Worm (Caenorhabditis elegans) whole organism, midembryonic: ENCODE results near the gene fbxa-51.

Experiments used
- T22C8.4 ChIP-seq: fragments of 200-800 bp; sonication (Bioruptor generic); IDR thresholded peaks from 2 replicates; pipeline ENCODE4 v1.3.6; 2022; ENCODE audit warnings: missing genetic modification characterization, missing compliant biosample characterization
- cog-1 ChIP-seq: sonication (generic microtip); optimal IDR thresholded peaks from 2 replicates; lab custom pipeline; 2016; ENCODE audit warnings: missing genetic modification characterization, missing compliant biosample characterization
- flt-1 ChIP-seq: fragments of 200-800 bp; sonication (Bioruptor generic); IDR thresholded peaks from 2 replicates; pipeline ENCODE4 v1.3.6; 2022; ENCODE audit warnings: missing genetic modification characterization, missing compliant biosample characterization
- klf-2 ChIP-seq: fragments of 200-800 bp; sonication (Bioruptor generic); conservative IDR thresholded peaks from 2 replicates; pipeline ENCODE4 v1.3.6; 2022; ENCODE audit warnings: missing genetic modification reagents, missing genetic modification characterization, missing compliant biosample characterization
- med-1 ChIP-seq: sonication (generic microtip); optimal IDR thresholded peaks from 2 replicates; lab custom pipeline; 2017; ENCODE audit warnings: missing genetic modification characterization, mild to moderate bottlenecking, missing compliant biosample characterization, antibody characterized with exemption, missing genetic modification reagents; ENCODE audit not compliant: insufficient read depth
- ref-1 ChIP-seq: fragments of 200-800 bp; sonication (Bioruptor generic); conservative IDR thresholded peaks from 2 replicates; pipeline ENCODE4 v1.3.6; 2022; ENCODE audit warnings: missing genetic modification reagents, missing genetic modification characterization, missing compliant biosample characterization
- tab-1 ChIP-seq: fragments of 200-800 bp; sonication (Bioruptor generic); IDR thresholded peaks from 2 replicates; pipeline ENCODE4 v1.3.6; 2022; ENCODE audit warnings: missing genetic modification characterization, missing compliant biosample characterization
- ztf-23 ChIP-seq: fragments of 200-800 bp; sonication (Bioruptor generic); IDR thresholded peaks from 2 replicates; pipeline ENCODE4 v1.3.6; 2022; ENCODE audit warnings: missing genetic modification reagents, missing genetic modification characterization, missing compliant biosample characterization
- ztf-29 ChIP-seq: fragments of 200-800 bp; sonication (Bioruptor generic); IDR thresholded peaks from 2 replicates; pipeline ENCODE4 v1.3.6; 2022; ENCODE audit warnings: missing genetic modification reagents, missing genetic modification characterization, missing compliant biosample characterization

The fbxa-51 gene

ce11 chrIII:978889-979288, 16.8 kb downstream of the fbxa-51 start:
- TF ChIP-seq T22C8.4 (GFP tag; lab: Robert Waterston, UW) (no peak), flt-1 (GFP tag; lab: Robert Waterston, UW) (0 out of 2 replicates have a peak, but pooled peaks have one; percentile 15)

- peak; percentile 70 for TF ChIP-seq T22C8.4 (GFP tag; lab: Robert Waterston, UW)
- no peak for TF ChIP-seq tab-1 (GFP tag; lab: Robert Waterston, UW)
- no peak for TF ChIP-seq klf-2
- TF ChIP-seq cog-1: no peak
These were observed 19.9 kb downstream of the fbxa-51 start for ce11 chrIII:981960-982359.

ce11 chrIII:982961-983360, 20.9 kb downstream of the fbxa-51 start, which contains the start of gene tbc-10:
Gene tbc-10 (plus strand): TSS chrIII:983261.
- no peak for TF ChIP-seq ztf-29 (GFP tag; lab: Robert Waterston, UW)

- no peak for TF ChIP-seq klf-2
- no peak for TF ChIP-seq tab-1 (GFP tag; lab: Robert Waterston, UW)
- TF ChIP-seq cog-1: no peak
- no peak for TF ChIP-seq ztf-23 (GFP tag; lab: Robert Waterston, UW)
- TF ChIP-seq ref-1 (GFP tag; lab: Robert Waterston, UW): no peak
These were observed 27.5 kb downstream of the fbxa-51 start for ce11 chrIII:989558-989957.

ce11 chrIII:991581-991980, 29.5 kb downstream of the fbxa-51 start, which contains the start of gene trp-2:
Gene trp-2 (plus strand): TSS chrIII:991881.
- TF ChIP-seq T22C8.4 (GFP tag; lab: Robert Waterston, UW): no peak
- TF ChIP-seq klf-2: no peak
- TF ChIP-seq ref-1 (GFP tag; lab: Robert Waterston, UW): no peak
- TF ChIP-seq med-1 (GFP tag; lab: Kevin White, UChicago): no peak
- TF ChIP-seq tab-1 (GFP tag; lab: Robert Waterston, UW): no peak
- no peak for TF ChIP-seq ztf-23 (GFP tag; lab: Robert Waterston, UW)
- TF ChIP-seq flt-1 (GFP tag; lab: Robert Waterston, UW): no peak
- TF ChIP-seq cog-1: no peak
- TF ChIP-seq ztf-29 (GFP tag; lab: Robert Waterston, UW): no peak

ce11 chrIII:996564-996963, 34.5 kb downstream of the fbxa-51 start:
- TF ChIP-seq T22C8.4 (GFP tag; lab: Robert Waterston, UW) (peak; percentile 75), ztf-29 (GFP tag; lab: Robert Waterston, UW) (no peak)

ce11 chrIII:998855-999254, 36.8 kb downstream of the fbxa-51 start:
- TF ChIP-seq flt-1 (GFP tag; lab: Robert Waterston, UW) (no peak), T22C8.4 (GFP tag; lab: Robert Waterston, UW) (peak; percentile 60)

- TF ChIP-seq tab-1 (GFP tag; lab: Robert Waterston, UW): no peak
- no peak for TF ChIP-seq flt-1 (GFP tag; lab: Robert Waterston, UW)
- no peak for TF ChIP-seq ref-1 (GFP tag; lab: Robert Waterston, UW)
- no peak for TF ChIP-seq T22C8.4 (GFP tag; lab: Robert Waterston, UW)
These were observed 39.2 kb downstream of the fbxa-51 start, which contains the start of gene R06B10.7 for ce11 chrIII:1001297-1001696. Gene R06B10.7 (minus strand): TSS chrIII:1001397.

ce11 chrIII:1002510-1002909, 40.4 kb downstream of the fbxa-51 start, which contains the start of gene clec-150:
Gene clec-150 (plus strand): TSS chrIII:1002707.
- TF ChIP-seq med-1 (GFP tag; lab: Kevin White, UChicago) (no peak), tab-1 (GFP tag; lab: Robert Waterston, UW) (no peak), T22C8.4 (GFP tag; lab: Robert Waterston, UW) (no peak), ztf-23 (GFP tag; lab: Robert Waterston, UW) (no peak), ref-1 (GFP tag; lab: Robert Waterston, UW) (no peak), cog-1 (no peak), flt-1 (GFP tag; lab: Robert Waterston, UW) (no peak), ztf-29 (GFP tag; lab: Robert Waterston, UW) (no peak), klf-2 (no peak)

- no peak for TF ChIP-seq ref-1 (GFP tag; lab: Robert Waterston, UW)
- no peak for TF ChIP-seq flt-1 (GFP tag; lab: Robert Waterston, UW)
- no peak for TF ChIP-seq cog-1
- no peak for TF ChIP-seq med-1 (GFP tag; lab: Kevin White, UChicago)
- no peak for TF ChIP-seq ztf-29 (GFP tag; lab: Robert Waterston, UW)
- no peak for TF ChIP-seq ztf-23 (GFP tag; lab: Robert Waterston, UW)
- TF ChIP-seq tab-1 (GFP tag; lab: Robert Waterston, UW): no peak
- no peak for TF ChIP-seq klf-2
- TF ChIP-seq T22C8.4 (GFP tag; lab: Robert Waterston, UW): no peak
These were observed 42.4 kb downstream of the fbxa-51 start for ce11 chrIII:1004464-1004863.

ce11 chrIII:1007143-1007905, 45.3 kb downstream of the fbxa-51 start:
- TF ChIP-seq klf-2 (no peak), T22C8.4 (GFP tag; lab: Robert Waterston, UW) (no peak), ref-1 (GFP tag; lab: Robert Waterston, UW) (no peak), ztf-29 (GFP tag; lab: Robert Waterston, UW) (no peak), flt-1 (GFP tag; lab: Robert Waterston, UW) (no peak), tab-1 (GFP tag; lab: Robert Waterston, UW) (no peak), ztf-23 (GFP tag; lab: Robert Waterston, UW) (no peak), med-1 (GFP tag; lab: Kevin White, UChicago) (no peak), cog-1 (no peak)
